Fruit fly (Drosophila melanogaster): ENCODE results near the gene GstZ2.

DNA sequence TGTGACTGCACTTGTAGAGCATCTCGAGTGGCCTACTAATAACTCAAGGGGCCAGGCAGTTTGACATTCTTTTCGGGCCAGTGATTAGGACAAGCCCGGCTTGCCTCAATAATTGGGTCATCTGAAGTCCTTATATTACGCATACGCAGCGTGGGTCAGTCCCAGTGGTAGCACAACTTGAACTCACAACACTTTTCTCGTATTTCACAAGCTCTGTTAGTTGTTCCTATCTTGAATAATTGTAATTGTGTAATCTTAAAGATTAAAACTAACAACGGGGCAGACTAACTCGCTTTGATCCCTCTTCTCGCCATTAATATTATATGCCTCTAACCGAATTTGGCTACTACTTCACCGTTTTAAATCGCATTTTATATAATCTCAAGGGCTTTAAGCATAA lies 24.6 kb downstream of the GstZ2 start:
- TF ChIP-seq spab (GFP tag; optimal IDR thresholded peaks at IDR 0.05) (no peak), CG4318 (GFP tag; optimal IDR thresholded peaks at IDR 0.05) (no peak), Lpt (GFP tag; optimal IDR thresholded peaks at IDR 0.05) (no peak), fd59A (GFP tag; optimal IDR thresholded peaks at IDR 0.05) (no peak), net (GFP tag; optimal IDR thresholded peaks at IDR 0.05) (no peak), Gug (GFP tag; IDR thresholded peaks at IDR 0.05) (no peak), Blimp-1 (GFP tag; optimal IDR thresholded peaks at IDR 0.05) (no peak), OdsH (GFP tag; optimal IDR thresholded peaks at IDR 0.05) (no peak), CG3919 (GFP tag; optimal IDR thresholded peaks at IDR 0.05) (no peak), Eip93F (GFP tag; optimal IDR thresholded peaks at IDR 0.05) (no peak), pdm3 (GFP tag; optimal IDR thresholded peaks at IDR 0.05) (no peak)

Data from whole organism, prepupa.